Fruit fly (Drosophila melanogaster) whole organism, embryonic: ENCODE results near the gene SIDL.
A peak's percentile ranks its signal among the peaks of the same experiment; 100 is the strongest.

Experiments
- Bdp1 ChIP-seq: fragments of 200-800 bp; sonication (Bioruptor generic); optimal IDR thresholded peaks from 3 replicates; lab custom pipeline; 2016; ENCODE audit warnings: missing biosample characterization, missing genetic modification characterization
- CG10321 ChIP-seq: fragments of 200-800 bp; sonication (Bioruptor generic); IDR thresholded peaks from 2 replicates; pipeline ENCODE4 v1.3.6; 2022; ENCODE audit warnings: missing biosample characterization, missing genetic modification characterization
- CG10462 ChIP-seq: fragments of 200-800 bp; sonication (Bioruptor generic); optimal IDR thresholded peaks from 2 replicates; lab custom pipeline; 2016; ENCODE audit warnings: missing biosample characterization, missing genetic modification characterization
- CG12219 ChIP-seq: fragments of 200-800 bp; sonication (Bioruptor generic); optimal IDR thresholded peaks from 3 replicates; lab custom pipeline; 2018; ENCODE audit warnings: missing biosample characterization, mild to moderate bottlenecking, missing genetic modification characterization
- CG12236 ChIP-seq: fragments of 200-800 bp; sonication (Bioruptor generic); optimal IDR thresholded peaks from 2 replicates; lab custom pipeline; 2016; ENCODE audit warnings: missing biosample characterization, missing genetic modification characterization
- CG12391 ChIP-seq: fragments of 200-800 bp; sonication (Bioruptor generic); optimal IDR thresholded peaks from 3 replicates; lab custom pipeline; 2018; ENCODE audit warnings: missing biosample characterization, mild to moderate bottlenecking, missing genetic modification characterization, moderate library complexity
- CG13775 ChIP-seq: fragments of 200-800 bp; sonication (Bioruptor generic); optimal IDR thresholded peaks from 3 replicates; lab custom pipeline; 2017; ENCODE audit warnings: missing biosample characterization, mild to moderate bottlenecking, missing genetic modification characterization
- CG15073 ChIP-seq: fragments of 200-800 bp; sonication (Bioruptor generic); optimal IDR thresholded peaks from 2 replicates; lab custom pipeline; 2016; ENCODE audit warnings: missing biosample characterization, missing genetic modification characterization
- CG17328 ChIP-seq: fragments of 200-800 bp; sonication (Bioruptor generic); IDR thresholded peaks from 2 replicates; pipeline ENCODE4 v1.3.6; 2022; ENCODE audit warnings: missing biosample characterization, missing genetic modification characterization
- CG17912 ChIP-seq: fragments of 200-800 bp; sonication (Bioruptor generic); optimal IDR thresholded peaks from 2 replicates; lab custom pipeline; 2018; ENCODE audit warnings: missing biosample characterization, mild to moderate bottlenecking, missing genetic modification characterization
- CG1792 ChIP-seq: fragments of 200-800 bp; sonication (Bioruptor generic); optimal IDR thresholded peaks from 2 replicates; lab custom pipeline; 2016; ENCODE audit warnings: missing biosample characterization, missing genetic modification characterization
- CG18011 ChIP-seq: fragments of 200-800 bp; sonication (Bioruptor generic); optimal IDR thresholded peaks from 2 replicates; lab custom pipeline; 2017; ENCODE audit warnings: missing biosample characterization, missing genetic modification characterization, mild to moderate bottlenecking, moderate library complexity, missing genotype
- CG18764 ChIP-seq: fragments of 200-800 bp; sonication (Bioruptor generic); optimal IDR thresholded peaks from 3 replicates; lab custom pipeline; 2016; ENCODE audit warnings: missing biosample characterization, missing genetic modification characterization
- CG2678 ChIP-seq: fragments of 200-800 bp; sonication (Bioruptor generic); optimal IDR thresholded peaks from 3 replicates; lab custom pipeline; 2019; ENCODE audit warnings: missing biosample characterization, mild to moderate bottlenecking, missing genetic modification characterization, moderate library complexity
- CG2712 ChIP-seq: fragments of 200-800 bp; optimal IDR thresholded peaks from 3 replicates; lab custom pipeline; 2019; ENCODE audit warnings: missing biosample characterization, mild to moderate bottlenecking, missing genetic modification characterization, moderate library complexity
- CG30403 ChIP-seq: fragments of 200-800 bp; sonication (Bioruptor generic); optimal IDR thresholded peaks from 3 replicates; lab custom pipeline; 2016; ENCODE audit warnings: missing biosample characterization, missing genetic modification characterization
- CG3281 ChIP-seq: fragments of 200-800 bp; sonication (Bioruptor generic); optimal IDR thresholded peaks from 3 replicates; lab custom pipeline; 2017; ENCODE audit warnings: missing biosample characterization, mild to moderate bottlenecking, missing genetic modification characterization
- CG33213 ChIP-seq: fragments of 200-800 bp; sonication (Bioruptor generic); optimal IDR thresholded peaks from 3 replicates; lab custom pipeline; 2016; ENCODE audit warnings: missing biosample characterization, missing genetic modification characterization
- CG6689 ChIP-seq: fragments of 200-800 bp; sonication (Bioruptor generic); IDR thresholded peaks from 2 replicates; pipeline ENCODE4 v1.3.6; 2022; ENCODE audit warnings: missing biosample characterization, missing genetic modification characterization
- CG7372 ChIP-seq: fragments of 200-800 bp; sonication (Bioruptor generic); IDR thresholded peaks from 2 replicates; pipeline ENCODE4 v1.3.6; 2022; ENCODE audit warnings: missing biosample characterization, missing genetic modification characterization
- CG9215 ChIP-seq: fragments of 200-800 bp; sonication (Bioruptor generic); IDR thresholded peaks from 2 replicates; pipeline ENCODE4 v1.3.6; 2022; ENCODE audit warnings: missing biosample characterization, missing genetic modification characterization
- D19B ChIP-seq: fragments of 200-800 bp; sonication (Bioruptor generic); optimal IDR thresholded peaks from 2 replicates; lab custom pipeline; 2017; ENCODE audit warnings: missing biosample characterization, mild to moderate bottlenecking, missing genetic modification characterization
- H15 ChIP-seq: fragments of 200-800 bp; sonication (Bioruptor generic); IDR thresholded peaks from 3 replicates; pipeline ENCODE4 v1.3.6; 2022; ENCODE audit warnings: missing biosample characterization, missing genetic modification characterization
- HmgZ ChIP-seq: fragments of 200-800 bp; sonication (Bioruptor generic); optimal IDR thresholded peaks from 2 replicates; lab custom pipeline; 2018; ENCODE audit warnings: missing biosample characterization, mild to moderate bottlenecking, missing genetic modification characterization
- Hr51 ChIP-seq, 2 experiments: fragments of 200-800 bp; sonication (Bioruptor generic); optimal IDR thresholded peaks; 2 replicates in 1 of 2; 3 replicates in 1 of 2; lab custom pipeline; 2016 to 2018; ENCODE audit warnings: missing biosample characterization in 2 of 2, missing genetic modification characterization in 2 of 2, mild to moderate bottlenecking in 1 of 2, moderate library complexity in 1 of 2
- NfI ChIP-seq: fragments of 200-800 bp; sonication (Bioruptor generic); optimal IDR thresholded peaks from 3 replicates; lab custom pipeline; 2018; ENCODE audit warnings: missing biosample characterization, mild to moderate bottlenecking, missing genetic modification characterization, moderate library complexity
- Scr ChIP-seq: fragments of 200-800 bp; sonication (Bioruptor generic); IDR thresholded peaks from 2 replicates; pipeline ENCODE4 v1.3.6; 2022; ENCODE audit warnings: missing biosample characterization, missing genetic modification characterization; ENCODE audit not compliant: partially characterized antibody
- Sox100B ChIP-seq: fragments of 200-800 bp; sonication (Bioruptor generic); optimal IDR thresholded peaks from 3 replicates; lab custom pipeline; 2018; ENCODE audit warnings: missing biosample characterization, mild to moderate bottlenecking, missing genetic modification characterization
- Xbp1 ChIP-seq: fragments of 200-800 bp; sonication (Bioruptor generic); optimal IDR thresholded peaks from 3 replicates; lab custom pipeline; 2016; ENCODE audit warnings: missing biosample characterization, mild to moderate bottlenecking, missing genetic modification characterization
- aop ChIP-seq: fragments of 200-800 bp; sonication (Bioruptor generic); IDR thresholded peaks from 2 replicates; pipeline ENCODE4 v1.3.6; 2022; ENCODE audit warnings: missing biosample characterization, missing genetic modification characterization
- ap ChIP-seq: fragments of 200-800 bp; sonication (Bioruptor generic); IDR thresholded peaks from 2 replicates; pipeline ENCODE4 v1.3.6; 2022; ENCODE audit warnings: missing biosample characterization, missing genetic modification characterization
- btn ChIP-seq: fragments of 200-800 bp; sonication (Bioruptor generic); optimal IDR thresholded peaks from 2 replicates; lab custom pipeline; 2016; ENCODE audit warnings: missing biosample characterization, missing genetic modification characterization
- chinmo ChIP-seq: fragments of 200-800 bp; sonication (Bioruptor generic); IDR thresholded peaks from 4 replicates; pipeline ENCODE4 v1.3.6; 2022; ENCODE audit warnings: missing biosample characterization, missing genetic modification characterization; ENCODE audit not compliant: partially characterized antibody
- chn ChIP-seq: fragments of 200-800 bp; sonication (Bioruptor generic); optimal IDR thresholded peaks from 2 replicates; lab custom pipeline; 2016; ENCODE audit warnings: missing biosample characterization, missing genetic modification characterization
- dimm ChIP-seq: fragments of 200-800 bp; sonication (Bioruptor generic); IDR thresholded peaks from 2 replicates; pipeline ENCODE4 v1.3.6; 2022; ENCODE audit warnings: missing biosample characterization, missing genetic modification characterization
- dmrt99B ChIP-seq: fragments of 200-800 bp; sonication (Bioruptor generic); optimal IDR thresholded peaks from 2 replicates; lab custom pipeline; 2018; ENCODE audit warnings: missing biosample characterization, mild to moderate bottlenecking, missing genetic modification characterization, moderate library complexity
- fd96Cb ChIP-seq: fragments of 200-800 bp; sonication (Bioruptor generic); optimal IDR thresholded peaks from 2 replicates; lab custom pipeline; 2018; ENCODE audit warnings: missing biosample characterization, mild to moderate bottlenecking, missing genetic modification characterization, moderate library complexity
- gsb ChIP-seq: fragments of 200-800 bp; sonication (Bioruptor generic); IDR thresholded peaks from 2 replicates; pipeline ENCODE4 v1.3.6; 2022; ENCODE audit warnings: missing biosample characterization, missing genetic modification characterization
- hb ChIP-seq: fragments of 200-800 bp; sonication (Bioruptor generic); IDR thresholded peaks from 3 replicates; pipeline ENCODE4 v1.3.6; 2022; ENCODE audit warnings: missing biosample characterization, missing genetic modification characterization; ENCODE audit not compliant: partially characterized antibody
- hbn ChIP-seq: fragments of 200-800 bp; sonication (Bioruptor generic); IDR thresholded peaks from 2 replicates; pipeline ENCODE4 v1.3.6; 2022; ENCODE audit warnings: missing biosample characterization, missing genetic modification characterization; ENCODE audit not compliant: partially characterized antibody
- knrl ChIP-seq: fragments of 200-800 bp; sonication (Bioruptor generic); IDR thresholded peaks from 3 replicates; pipeline ENCODE4 v1.3.6; 2022; ENCODE audit warnings: missing biosample characterization, missing genetic modification characterization; ENCODE audit not compliant: partially characterized antibody
- luna ChIP-seq: fragments of 200-800 bp; sonication (Bioruptor generic); optimal IDR thresholded peaks from 2 replicates; lab custom pipeline; 2016; ENCODE audit warnings: missing biosample characterization, missing genetic modification characterization
- mld ChIP-seq: fragments of 200-800 bp; sonication (Bioruptor generic); IDR thresholded peaks from 3 replicates; pipeline ENCODE4 v1.3.6; 2022; ENCODE audit warnings: missing biosample characterization, missing genetic modification characterization; ENCODE audit not compliant: partially characterized antibody
- nom ChIP-seq: fragments of 200-800 bp; sonication (Bioruptor generic); optimal IDR thresholded peaks from 2 replicates; lab custom pipeline; 2017; ENCODE audit warnings: missing biosample characterization, missing genetic modification characterization, mild to moderate bottlenecking, moderate library complexity, missing genetic modification reagents
- oc ChIP-seq: fragments of 200-800 bp; sonication (Bioruptor generic); optimal IDR thresholded peaks from 2 replicates; lab custom pipeline; 2018; ENCODE audit warnings: missing biosample characterization, mild to moderate bottlenecking, missing genetic modification characterization, moderate library complexity
- otp ChIP-seq: fragments of 200-800 bp; sonication (Bioruptor generic); IDR thresholded peaks from 3 replicates; pipeline ENCODE4, ENCODE4 v1.3.6; 2022; ENCODE audit warnings: missing biosample characterization, missing genetic modification characterization
- row ChIP-seq: fragments of 200-800 bp; sonication (Bioruptor generic); IDR thresholded peaks from 3 replicates; pipeline ENCODE4 v1.3.6; 2022; ENCODE audit warnings: missing biosample characterization, missing genetic modification characterization
- usp ChIP-seq: fragments of >200 bp; optimal IDR thresholded peaks from 2 replicates; lab custom pipeline; 2017; ENCODE audit warnings: missing biosample characterization, missing genetic modification characterization
- yki ChIP-seq: fragments of >200 bp; optimal IDR thresholded peaks from 3 replicates; lab custom pipeline; 2018

SIDL gene

DNA sequence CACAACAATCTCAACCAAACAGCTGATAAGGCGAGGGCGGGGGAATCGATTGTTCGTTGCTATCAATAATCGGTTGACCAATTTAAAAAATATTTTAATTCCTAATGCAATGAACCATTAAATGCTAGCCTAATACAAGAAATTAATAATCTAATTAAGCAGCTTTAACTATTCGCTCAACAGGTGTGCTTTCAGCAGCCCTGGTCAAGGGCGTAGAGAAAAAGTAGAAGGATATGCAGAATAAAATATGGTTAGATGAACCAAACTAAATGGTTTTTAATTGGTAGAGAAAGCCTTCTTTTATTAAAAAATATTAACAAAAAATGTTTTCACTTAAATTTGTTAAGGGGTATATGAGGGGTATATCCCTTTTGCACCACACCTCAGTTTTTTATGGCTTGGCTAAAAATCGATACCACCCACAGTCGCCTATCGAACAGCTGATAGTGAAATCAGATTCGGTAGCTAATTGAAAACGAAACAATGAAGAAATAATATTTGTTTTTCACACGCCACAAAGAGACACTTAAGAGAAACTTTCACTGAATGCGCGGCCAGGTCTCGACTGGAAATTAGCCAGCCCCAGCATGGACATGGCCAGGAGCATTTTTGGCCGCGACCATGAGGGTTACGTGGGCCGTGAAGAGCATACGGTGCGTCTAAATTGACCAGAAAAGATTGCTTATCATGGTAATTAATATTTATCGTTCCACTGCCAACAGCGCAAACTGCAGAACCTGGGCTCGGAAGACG, at the start of gene SIDL, which contains the start of gene CG12241 (continued):
- no peak for TF ChIP-seq CG17328 (GFP tag; lab: Robert Waterston, UW)
- peak; percentile 85 for TF ChIP-seq CG30403 (GFP tag; lab: Kevin White, UChicago)
- peak; percentile 7 for TF ChIP-seq Bdp1 (GFP tag; lab: Kevin White, UChicago)
- TF ChIP-seq CG6689, result peak; percentile 96
- no peak for TF ChIP-seq CG17912
- peak; percentile 59 for TF ChIP-seq CG33213 (GFP tag; lab: Kevin White, UChicago)
- TF ChIP-seq gsb (GFP tag; lab: Robert Waterston, UW), result peak; percentile 82
- TF ChIP-seq oc (tag; lab: Kevin White, UChicago), result no peak
- TF ChIP-seq otp, result no peak
- TF ChIP-seq hb (GFP tag; lab: Robert Waterston, UW), result no peak
- TF ChIP-seq CG13775 (GFP tag; lab: Kevin White, UChicago), result peak; percentile 76
- peak; percentile 74 for TF ChIP-seq chn (GFP tag; lab: Kevin White, UChicago)
- TF ChIP-seq H15 (GFP tag; lab: Robert Waterston, UW), result peak; percentile 91
- no peak for TF ChIP-seq CG15073 (GFP tag; lab: Kevin White, UChicago)
- TF ChIP-seq CG10321 (GFP tag; lab: Robert Waterston, UW), result no peak
- TF ChIP-seq CG18011 (GFP tag; lab: Kevin White, UChicago), result peak; percentile 50
- TF ChIP-seq chinmo (GFP tag; lab: Robert Waterston, UW), result no peak
- TF ChIP-seq NfI, result peak; percentile 38
- no peak for TF ChIP-seq Sox100B (GFP tag; lab: Kevin White, UChicago)
- TF ChIP-seq CG3281 (GFP tag; lab: Kevin White, UChicago), result peak; percentile 83
- peak; percentile 37 for TF ChIP-seq btn (GFP tag; lab: Kevin White, UChicago)
- no peak for TF ChIP-seq dimm
- TF ChIP-seq hbn, result no peak; the same call in none of the 2 replicates
- TF ChIP-seq Xbp1 (GFP tag; lab: Kevin White, UChicago), result peak; percentile 54
- peak in 1 of 2 experiments; percentile 43 for TF ChIP-seq Hr51 (GFP tag; optimal IDR thresholded peaks at IDR 0.05; lab: Kevin White, UChicago)
- TF ChIP-seq luna (GFP tag; lab: Kevin White, UChicago), result peak; percentile 75
- TF ChIP-seq CG10462, result peak; percentile 17
- TF ChIP-seq CG7372 (GFP tag; lab: Robert Waterston, UW), result peak; percentile 92
- TF ChIP-seq ap (GFP tag; lab: Robert Waterston, UW), result no peak
- no peak for TF ChIP-seq aop
- TF ChIP-seq fd96Cb (tag; lab: Kevin White, UChicago), result peak; percentile 79
- peak; percentile 16; the same call in 1 of the 3 replicates for TF ChIP-seq knrl
- TF ChIP-seq CG12236, result no peak
- TF ChIP-seq CG18764 (GFP tag; lab: Kevin White, UChicago), result peak; percentile 64
- TF ChIP-seq CG2712 (tag; lab: Kevin White, UChicago), result peak; percentile 86
- TF ChIP-seq usp (GFP tag; lab: Kevin White, UChicago), result no peak
- TF ChIP-seq dmrt99B, result no peak
- TF ChIP-seq yki (lab: Kevin White, UChicago), result no peak
- TF ChIP-seq Scr (GFP tag; lab: Robert Waterston, UW), result peak; percentile 42
- TF ChIP-seq CG12391 (tag; lab: Kevin White, UChicago), result peak; percentile 72
- TF ChIP-seq D19B (GFP tag; lab: Kevin White, UChicago), result peak; percentile 90
- TF ChIP-seq CG2678 (tag; lab: Kevin White, UChicago), result peak; percentile 92
- peak; percentile 16 for TF ChIP-seq HmgZ (tag; lab: Kevin White, UChicago)
- peak; percentile 76 for TF ChIP-seq row (GFP tag; lab: Robert Waterston, UW)
- no peak for TF ChIP-seq CG12219 (GFP tag; lab: Kevin White, UChicago)
- peak; percentile 71 for TF ChIP-seq CG1792
- peak; percentile 90 for TF ChIP-seq CG9215 (GFP tag; lab: Robert Waterston, UW)
- peak; percentile 75 for TF ChIP-seq nom (GFP tag; lab: Kevin White, UChicago)
- no peak for TF ChIP-seq mld (GFP tag; lab: Robert Waterston, UW)
